Fruit fly (Drosophila melanogaster) whole organism, embryonic: ENCODE results near the gene CG7101.

Experiments used
- Awh ChIP-seq: fragments of 200-800 bp; sonication (Bioruptor generic); IDR thresholded peaks from 2 replicates; pipeline ENCODE4, ENCODE4 v1.3.6; 2022; ENCODE audit warnings: missing biosample characterization, missing genetic modification characterization
- CG10267 ChIP-seq: fragments of 200-800 bp; sonication (Bioruptor generic); optimal IDR thresholded peaks from 2 replicates; lab custom pipeline; 2018; ENCODE audit warnings: missing biosample characterization, mild to moderate bottlenecking, missing genetic modification characterization, moderate library complexity
- CG10366 ChIP-seq: fragments of 200-800 bp; sonication (Bioruptor generic); IDR thresholded peaks from 2 replicates; pipeline ENCODE4 v1.3.6; 2022; ENCODE audit warnings: missing biosample characterization, missing genetic modification characterization
- CG11504 ChIP-seq: fragments of 200-800 bp; sonication (Bioruptor generic); optimal IDR thresholded peaks from 3 replicates; lab custom pipeline; 2019; ENCODE audit warnings: missing biosample characterization, mild to moderate bottlenecking, missing genetic modification characterization, moderate library complexity
- CG11695 ChIP-seq: fragments of 200-800 bp; sonication (Bioruptor generic); IDR thresholded peaks from 3 replicates; pipeline ENCODE4 v1.3.6; 2022; ENCODE audit warnings: missing biosample characterization, missing genetic modification characterization
- CG11723 ChIP-seq: fragments of 200-800 bp; sonication (Bioruptor generic); optimal IDR thresholded peaks from 2 replicates; lab custom pipeline; 2017; ENCODE audit warnings: missing biosample characterization, mild to moderate bottlenecking, missing genetic modification characterization
- CG14441 ChIP-seq: fragments of 200-800 bp; sonication (Bioruptor generic); IDR thresholded peaks from 2 replicates; pipeline ENCODE4 v1.3.6; 2022; ENCODE audit warnings: missing biosample characterization, missing genetic modification characterization
- CG14667 ChIP-seq: fragments of 200-800 bp; sonication (Bioruptor generic); IDR thresholded peaks from 2 replicates; pipeline ENCODE4 v1.3.6; 2022; ENCODE audit warnings: missing biosample characterization, missing genetic modification characterization
- CG1529 ChIP-seq: fragments of 200-800 bp; sonication (Bioruptor generic); optimal IDR thresholded peaks from 3 replicates; lab custom pipeline; 2018; ENCODE audit warnings: missing biosample characterization, missing genetic modification characterization
- CG1647 ChIP-seq: fragments of 200-800 bp; sonication (Bioruptor generic); optimal IDR thresholded peaks from 3 replicates; lab custom pipeline; 2016; ENCODE audit warnings: missing biosample characterization, missing genetic modification characterization
- CG16813 ChIP-seq: fragments of 200-800 bp; sonication (Bioruptor generic); IDR thresholded peaks from 3 replicates; pipeline ENCODE4 v1.3.6; 2022; ENCODE audit warnings: missing biosample characterization, missing genetic modification characterization; ENCODE audit not compliant: partially characterized antibody
- CG2120 ChIP-seq: fragments of 200-800 bp; sonication (Bioruptor generic); optimal IDR thresholded peaks from 3 replicates; lab custom pipeline; 2016; ENCODE audit warnings: missing biosample characterization, missing genetic modification characterization
- CG32772 ChIP-seq: fragments of 200-800 bp; sonication (Bioruptor generic); IDR thresholded peaks from 2 replicates; pipeline ENCODE4 v1.3.6; 2022; ENCODE audit warnings: missing biosample characterization, missing genetic modification characterization
- CG3407 ChIP-seq: fragments of 200-800 bp; sonication (Bioruptor generic); optimal IDR thresholded peaks from 2 replicates; lab custom pipeline; 2018; ENCODE audit warnings: missing biosample characterization, mild to moderate bottlenecking, missing genetic modification characterization
- CG34422 ChIP-seq: fragments of 200-800 bp; sonication (Bioruptor generic); IDR thresholded peaks from 3 replicates; pipeline ENCODE4 v1.3.6; 2022; ENCODE audit warnings: missing biosample characterization, missing genetic modification characterization
- CG3995 ChIP-seq: fragments of 200-800 bp; sonication (Bioruptor generic); optimal IDR thresholded peaks from 3 replicates; lab custom pipeline; 2016; ENCODE audit warnings: missing biosample characterization, missing genetic modification characterization
- CG6689 ChIP-seq: fragments of 200-800 bp; sonication (Bioruptor generic); IDR thresholded peaks from 2 replicates; pipeline ENCODE4 v1.3.6; 2022; ENCODE audit warnings: missing biosample characterization, missing genetic modification characterization
- CG7745 ChIP-seq: fragments of 200-800 bp; sonication (Bioruptor generic); optimal IDR thresholded peaks from 2 replicates; lab custom pipeline; 2018; ENCODE audit warnings: missing biosample characterization, mild to moderate bottlenecking, missing genetic modification characterization, moderate library complexity
- CG7839 ChIP-seq: fragments of 200-800 bp; sonication (Bioruptor generic); optimal IDR thresholded peaks from 3 replicates; lab custom pipeline; 2018; ENCODE audit warnings: missing biosample characterization, mild to moderate bottlenecking, missing genetic modification characterization, moderate library complexity
- CG8478 ChIP-seq: fragments of >200 bp; optimal IDR thresholded peaks from 2 replicates; lab custom pipeline; 2018
- CG9437 ChIP-seq: fragments of 200-800 bp; sonication (Bioruptor generic); optimal IDR thresholded peaks from 2 replicates; lab custom pipeline; 2018; ENCODE audit warnings: missing biosample characterization, mild to moderate bottlenecking, missing genetic modification characterization
- CG9609 ChIP-seq: fragments of 200-800 bp; sonication (Bioruptor generic); optimal IDR thresholded peaks from 3 replicates; lab custom pipeline; 2016; ENCODE audit warnings: missing biosample characterization, missing genetic modification characterization
- Dll ChIP-seq: fragments of 200-800 bp; sonication (Bioruptor generic); IDR thresholded peaks from 4 replicates; pipeline ENCODE4 v1.3.6; 2022; ENCODE audit warnings: missing biosample characterization, missing genetic modification characterization; ENCODE audit not compliant: partially characterized antibody
- Drgx ChIP-seq: fragments of 200-800 bp; sonication (Bioruptor generic); IDR thresholded peaks from 2 replicates; pipeline ENCODE4 v1.3.6; 2022; ENCODE audit warnings: missing biosample characterization, missing genetic modification characterization
- E2f2 ChIP-seq: fragments of 200-800 bp; sonication (Bioruptor generic); IDR thresholded peaks from 2 replicates; pipeline ENCODE4 v1.3.6; 2022; ENCODE audit warnings: missing biosample characterization, missing genetic modification characterization
- H15 ChIP-seq: fragments of 200-800 bp; sonication (Bioruptor generic); IDR thresholded peaks from 3 replicates; pipeline ENCODE4 v1.3.6; 2022; ENCODE audit warnings: missing biosample characterization, missing genetic modification characterization
- Hey ChIP-seq: fragments of 200-800 bp; sonication (Bioruptor generic); optimal IDR thresholded peaks from 3 replicates; lab custom pipeline; 2018; ENCODE audit warnings: missing biosample characterization, mild to moderate bottlenecking, missing genetic modification characterization
- Hmr ChIP-seq: fragments of 200-800 bp; sonication (Bioruptor generic); optimal IDR thresholded peaks from 3 replicates; lab custom pipeline; 2017; ENCODE audit warnings: mild to moderate bottlenecking, missing biosample characterization, missing genetic modification reagents, missing genetic modification characterization
- Hmx ChIP-seq: fragments of 200-800 bp; sonication (Bioruptor generic); optimal IDR thresholded peaks from 2 replicates; lab custom pipeline; 2016; ENCODE audit warnings: missing biosample characterization, missing genetic modification characterization
- Hr51 ChIP-seq, 2 experiments: fragments of 200-800 bp; sonication (Bioruptor generic); optimal IDR thresholded peaks; 2 replicates in 1 of 2; 3 replicates in 1 of 2; lab custom pipeline; 2016 to 2018; ENCODE audit warnings: missing biosample characterization in 2 of 2, missing genetic modification characterization in 2 of 2, mild to moderate bottlenecking in 1 of 2, moderate library complexity in 1 of 2
- NfI ChIP-seq: fragments of 200-800 bp; sonication (Bioruptor generic); optimal IDR thresholded peaks from 3 replicates; lab custom pipeline; 2018; ENCODE audit warnings: missing biosample characterization, mild to moderate bottlenecking, missing genetic modification characterization, moderate library complexity
- Oli ChIP-seq: fragments of 200-800 bp; sonication (Bioruptor generic); optimal IDR thresholded peaks from 2 replicates; lab custom pipeline; 2018; ENCODE audit warnings: missing biosample characterization, mild to moderate bottlenecking, missing genetic modification characterization, moderate library complexity
- Rfx ChIP-seq: fragments of 200-800 bp; sonication (Bioruptor generic); IDR thresholded peaks from 2 replicates; pipeline ENCODE4 v1.3.6; 2022; ENCODE audit warnings: missing biosample characterization, missing genetic modification characterization
- Rx ChIP-seq: fragments of 200-800 bp; sonication (Bioruptor generic); IDR thresholded peaks from 2 replicates; pipeline ENCODE4 v1.3.6; 2022; ENCODE audit warnings: missing biosample characterization, missing genetic modification characterization
- btn ChIP-seq: fragments of 200-800 bp; sonication (Bioruptor generic); optimal IDR thresholded peaks from 2 replicates; lab custom pipeline; 2016; ENCODE audit warnings: missing biosample characterization, missing genetic modification characterization
- chm ChIP-seq: fragments of 200-800 bp; sonication (Bioruptor generic); IDR thresholded peaks from 2 replicates; pipeline ENCODE4 v1.3.6; 2022; ENCODE audit warnings: missing biosample characterization, missing genetic modification characterization
- dan ChIP-seq: fragments of 200-800 bp; sonication (Bioruptor generic); IDR thresholded peaks from 2 replicates; pipeline ENCODE4 v1.3.6; 2022; ENCODE audit warnings: missing biosample characterization, missing genetic modification characterization
- danr ChIP-seq: fragments of 200-800 bp; sonication (Bioruptor generic); IDR thresholded peaks from 2 replicates; pipeline ENCODE4 v1.3.6; 2022; ENCODE audit warnings: missing biosample characterization, missing genetic modification characterization
- ewg ChIP-seq: fragments of 200-800 bp; sonication (Bioruptor generic); optimal IDR thresholded peaks from 3 replicates; lab custom pipeline; 2017; ENCODE audit warnings: mild to moderate bottlenecking, missing biosample characterization, missing genetic modification reagents, missing genetic modification characterization
- grau ChIP-seq: fragments of 200-800 bp; optimal IDR thresholded peaks from 3 replicates; lab custom pipeline; 2019; ENCODE audit warnings: missing biosample characterization, mild to moderate bottlenecking, missing genetic modification characterization, moderate library complexity
- ken ChIP-seq: fragments of 200-800 bp; sonication (Bioruptor generic); IDR thresholded peaks from 3 replicates; pipeline ENCODE4 v1.3.6; 2022; ENCODE audit warnings: missing biosample characterization, missing genetic modification characterization
- onecut ChIP-seq: fragments of 200-800 bp; sonication (Bioruptor generic); IDR thresholded peaks from 2 replicates; pipeline ENCODE4 v1.3.6; 2022; ENCODE audit warnings: missing biosample characterization, missing genetic modification characterization
- pan ChIP-seq, 4 experiments: fragments of >200 bp in 3 of 4; fragments of 200-800 bp in 1 of 4; sonication (Bioruptor generic) in 1 of 4; optimal IDR thresholded peaks in 3 of 4; IDR thresholded peaks in 1 of 4; 2 replicates each; pipeline versions ENCODE4 v1.3.6 to Lab custom; 2017 to 2022; ENCODE audit warnings: missing biosample characterization in 2 of 4, missing genetic modification characterization in 2 of 4, mixed read lengths in 1 of 4
- pum ChIP-seq: fragments of 200-800 bp; sonication (Bioruptor generic); optimal IDR thresholded peaks from 2 replicates; lab custom pipeline; 2016; ENCODE audit warnings: missing biosample characterization, missing genetic modification characterization
- run ChIP-seq: fragments of 200-800 bp; sonication (Bioruptor generic); optimal IDR thresholded peaks from 3 replicates; lab custom pipeline; 2018; ENCODE audit warnings: missing biosample characterization, mild to moderate bottlenecking, missing genetic modification characterization
- sens ChIP-seq: fragments of 200-800 bp; sonication (Bioruptor generic); peaks from one replicate; lab custom pipeline; 2016; ENCODE audit warnings: missing biosample characterization, missing genetic modification characterization
- seq ChIP-seq: fragments of 200-800 bp; sonication (Bioruptor generic); IDR thresholded peaks from 2 replicates; pipeline ENCODE4 v1.3.6; 2022; ENCODE audit warnings: missing biosample characterization, missing genetic modification characterization
- stc ChIP-seq: fragments of 200-800 bp; sonication (Bioruptor generic); IDR thresholded peaks from 2 replicates; pipeline ENCODE4 v1.3.6; 2022; ENCODE audit warnings: missing biosample characterization, missing genetic modification characterization
- tio ChIP-seq: fragments of 200-800 bp; sonication (Bioruptor generic); optimal IDR thresholded peaks from 2 replicates; lab custom pipeline; 2017; ENCODE audit warnings: missing biosample characterization, missing genetic modification characterization, inconsistent platforms
- unpg ChIP-seq: fragments of 200-800 bp; sonication (Bioruptor generic); optimal IDR thresholded peaks from 3 replicates; lab custom pipeline; 2018; ENCODE audit warnings: missing biosample characterization, mild to moderate bottlenecking, missing genetic modification characterization, moderate library complexity
- wek ChIP-seq: fragments of 200-800 bp; sonication (Bioruptor generic); optimal IDR thresholded peaks from 3 replicates; lab custom pipeline; 2018; ENCODE audit warnings: missing biosample characterization, mild to moderate bottlenecking, missing genetic modification characterization, moderate library complexity

CG7101 gene

DNA sequence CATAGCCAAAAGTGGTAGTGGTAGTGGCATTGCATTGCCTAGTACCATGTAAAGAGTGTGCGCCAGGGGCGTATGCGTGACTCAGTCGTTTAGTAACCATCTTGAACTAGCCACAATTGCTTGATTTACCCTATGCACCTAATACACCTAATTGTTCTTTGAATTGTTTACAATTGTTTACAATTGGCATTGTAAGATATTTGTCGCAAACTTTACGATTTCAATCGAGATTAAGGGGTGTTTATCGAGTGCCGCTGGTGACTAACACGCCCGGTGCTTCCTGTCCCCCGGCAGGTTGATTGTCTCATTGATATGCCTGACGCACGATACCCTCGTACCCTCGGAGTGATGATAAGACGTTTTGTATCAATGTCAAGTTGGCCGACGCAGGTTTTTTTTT lies 6.7 kb downstream of the CG7101 start (continued):
- TF ChIP-seq CG3995 (no peak), CG9609 (GFP tag; lab: Kevin White, UChicago) (peak; percentile 59), Drgx (GFP tag; lab: Robert Waterston, UW) (peak; percentile 60), NfI (peak; percentile 24), Hmr (GFP tag; lab: Kevin White, UChicago) (peak; percentile 7), wek (peak; percentile 8), pan (optimal IDR thresholded peaks at IDR 0.05; lab: Kevin White, UChicago) (peak in 1 of 2 experiments; percentile 35), pan (GFP tag; optimal IDR thresholded peaks at IDR 0.05 in 1 of 2, IDR thresholded peaks at IDR 0.05 in 1 of 2) (peak in 1 of 2 experiments; percentile 71), dan (no peak), Dll (GFP tag; lab: Robert Waterston, UW) (no peak), btn (GFP tag; lab: Kevin White, UChicago) (no peak), tio (peak; percentile 17), CG3407 (GFP tag; lab: Kevin White, UChicago) (peak; percentile 2), E2f2 (GFP tag; lab: Robert Waterston, UW) (peak; percentile 48; the same call in 1 of the 2 replicates), CG7839 (peak; percentile 60), Hr51 (GFP tag; optimal IDR thresholded peaks at IDR 0.05; lab: Kevin White, UChicago) (peak in 1 of 2 experiments; percentile 75), CG6689 (GFP tag; lab: Robert Waterston, UW) (peak; percentile 66), CG1647 (GFP tag; lab: Kevin White, UChicago) (no peak), CG11723 (GFP tag; lab: Kevin White, UChicago) (peak; percentile 10), run (tag; lab: Kevin White, UChicago) (peak; percentile 1), H15 (GFP tag; lab: Robert Waterston, UW) (0 out of 3 replicates have a peak, but pooled peaks have one; percentile 56), ken (GFP tag; lab: Robert Waterston, UW) (peak; percentile 42; the same call in 1 of the 3 replicates), ewg (GFP tag; lab: Kevin White, UChicago) (peak; percentile 14), CG14667 (GFP tag; lab: Robert Waterston, UW) (0 out of 2 replicates have a peak, but pooled peaks have one; percentile 21), CG32772 (GFP tag; lab: Robert Waterston, UW) (peak; percentile 45; the same call in 1 of the 2 replicates), grau (peak; percentile 57), CG9437 (GFP tag; lab: Kevin White, UChicago) (peak; percentile 49), Awh (GFP tag; lab: Robert Waterston, UW) (no peak), Hmx (no peak), Oli (tag; lab: Kevin White, UChicago) (peak; percentile 44), CG34422 (GFP tag; lab: Robert Waterston, UW) (peak; percentile 90), CG8478 (no peak), CG11504 (tag; lab: Kevin White, UChicago) (peak; percentile 59), danr (no peak), stc (GFP tag; lab: Robert Waterston, UW) (peak; percentile 69), CG11695 (GFP tag; lab: Robert Waterston, UW) (peak; percentile 45; the same call in 1 of the 3 replicates), unpg (peak; percentile 46), sens (GFP tag; lab: Kevin White, UChicago) (peak; percentile 83), CG1529 (GFP tag; lab: Kevin White, UChicago) (peak; percentile 21), CG10366 (GFP tag; lab: Robert Waterston, UW) (peak; percentile 50), Rfx (GFP tag; lab: Robert Waterston, UW) (peak; percentile 66), Rx (GFP tag; lab: Robert Waterston, UW) (no peak), CG2120 (GFP tag; lab: Kevin White, UChicago) (peak; percentile 35), Hey (tag; lab: Kevin White, UChicago) (no peak), onecut (GFP tag; lab: Robert Waterston, UW) (no peak), seq (GFP tag; lab: Robert Waterston, UW) (0 out of 2 replicates have a peak, but pooled peaks have one; percentile 13), pum (GFP tag; lab: Kevin White, UChicago) (peak; percentile 33), chm (no peak), CG7745 (tag; lab: Kevin White, UChicago) (no peak), CG14441 (GFP tag; lab: Robert Waterston, UW) (peak; percentile 67), CG16813 (GFP tag; lab: Robert Waterston, UW) (no peak), CG10267 (tag; lab: Kevin White, UChicago) (no peak)
